Worm (Caenorhabditis elegans): ENCODE data around the gene srx-80.
A peak's percentile ranks its signal among the peaks of the same experiment; 100 is the strongest.

srx-80 gene

ce11 chrV:11641298-11641787, 47.8 kb downstream of the srx-80 start:
- TF ChIP-seq mep-1 (tag; optimal IDR thresholded peaks at IDR 0.05) (no peak), snu-23 (GFP tag; optimal IDR thresholded peaks at IDR 0.05) (peak; percentile 44), hlh-4 (tag; optimal IDR thresholded peaks at IDR 0.05) (no peak), nhr-77 (tag; optimal IDR thresholded peaks at IDR 0.05) (peak; percentile 13), dsc-1 (tag; optimal IDR thresholded peaks at IDR 0.05) (peak; percentile 64), pag-3 (tag; optimal IDR thresholded peaks at IDR 0.05; ENCODE audit: borderline replicate concordance, insufficient read depth) (no peak), swsn-7 (tag; optimal IDR thresholded peaks at IDR 0.05) (peak; percentile 58), unc-86 (tag; optimal IDR thresholded peaks at IDR 0.05) (peak; percentile 68), sup-37 (GFP tag; optimal IDR thresholded peaks at IDR 0.05) (no peak), nhr-19 (GFP tag; conservative IDR thresholded peaks at IDR 0.05) (0 out of 2 replicates have a peak, but pooled peaks have one; percentile 2), nhr-71 (tag; optimal IDR thresholded peaks at IDR 0.05) (peak; percentile 72), nhr-84 (tag; optimal IDR thresholded peaks at IDR 0.05) (no peak), lin-15B (tag; optimal IDR thresholded peaks at IDR 0.05) (no peak), pax-3 (tag; optimal IDR thresholded peaks at IDR 0.05) (peak; percentile 20), egl-13 (tag; optimal IDR thresholded peaks at IDR 0.05) (peak; percentile 42), jun-1 (tag; optimal IDR thresholded peaks at IDR 0.05) (no peak), nhr-85 (tag) (no peak), ztf-4 (tag; optimal IDR thresholded peaks at IDR 0.05) (peak; percentile 12), fkh-8 (tag; optimal IDR thresholded peaks at IDR 0.05) (peak; percentile 83), isw-1 (GFP tag; IDR thresholded peaks at IDR 0.05) (peak; percentile 30; the same call in 1 of the 2 replicates), skn-1 (tag; optimal IDR thresholded peaks at IDR 0.05) (no peak), lin-14 (GFP tag; optimal IDR thresholded peaks at IDR 0.05) (peak; percentile 93), efl-3 (GFP tag; optimal IDR thresholded peaks at IDR 0.05) (no peak), lir-3 (tag; optimal IDR thresholded peaks at IDR 0.05; ENCODE audit: poor library complexity) (peak; percentile 19), fkh-10 (GFP tag; optimal IDR thresholded peaks at IDR 0.05) (peak; percentile 94), ceh-82 (tag; optimal IDR thresholded peaks at IDR 0.05) (peak in 2 of 3 experiments; percentile 28 to 49), ceh-63 (GFP tag; optimal IDR thresholded peaks at IDR 0.05) (peak; percentile 58), rnt-1 (tag; optimal IDR thresholded peaks at IDR 0.05) (peak; percentile 37), sptf-1 (tag; optimal IDR thresholded peaks at IDR 0.05) (no peak), efl-1 (optimal IDR thresholded peaks at IDR 0.05) (peak; percentile 39 to 41), efl-1 (GFP tag; optimal IDR thresholded peaks at IDR 0.05 in 1 of 2) (peak in 1 of 2 experiments; percentile 17), tbx-2 (tag; optimal IDR thresholded peaks at IDR 0.05) (peak; percentile 46), dpl-1 (GFP tag; optimal IDR thresholded peaks at IDR 0.05) (peak in 1 of 3 experiments; percentile 35), irx-1 (tag; optimal IDR thresholded peaks at IDR 0.05) (peak; percentile 33), lsy-2 (tag; optimal IDR thresholded peaks at IDR 0.05) (peak; percentile 57 to 74), lin-35 (GFP tag; optimal IDR thresholded peaks at IDR 0.05) (peak in 1 of 2 experiments; percentile 33), lin-13 (GFP tag; optimal IDR thresholded peaks at IDR 0.05) (peak; percentile 10), nhr-47 (tag; optimal IDR thresholded peaks at IDR 0.05) (peak; percentile 71), ces-1 (GFP tag; optimal IDR thresholded peaks at IDR 0.05) (peak; percentile 73), xbp-1 (tag; optimal IDR thresholded peaks at IDR 0.05) (peak; percentile 26), ztf-11 (tag; optimal IDR thresholded peaks at IDR 0.05) (peak in 1 of 2 experiments; percentile 44), mef-2 (tag; optimal IDR thresholded peaks at IDR 0.05) (peak; percentile 32)

- peak; percentile 69 for TF ChIP-seq ceh-90 (tag; optimal IDR thresholded peaks at IDR 0.05)
- no peak for TF ChIP-seq mef-2 (tag; optimal IDR thresholded peaks at IDR 0.05)
- TF ChIP-seq fkh-10 (GFP tag; optimal IDR thresholded peaks at IDR 0.05): no peak
- no peak for TF ChIP-seq ztf-4 (tag; optimal IDR thresholded peaks at IDR 0.05)
- no peak for TF ChIP-seq egl-27 (tag; optimal IDR thresholded peaks at IDR 0.05)
- TF ChIP-seq zip-4 (GFP tag; optimal IDR thresholded peaks at IDR 0.05): no peak
- TF ChIP-seq fkh-4 (tag; optimal IDR thresholded peaks at IDR 0.05; ENCODE audit: borderline replicate concordance): peak; percentile 24
- no peak for TF ChIP-seq nhr-84 (tag; optimal IDR thresholded peaks at IDR 0.05)
- TF ChIP-seq unc-130 (tag; optimal IDR thresholded peaks at IDR 0.05): peak; percentile 55
- TF ChIP-seq unc-98 (GFP tag; IDR thresholded peaks at IDR 0.05): no peak
- no peak for TF ChIP-seq aha-1 (tag; optimal IDR thresholded peaks at IDR 0.05)
- TF ChIP-seq grh-1 (GFP tag; IDR thresholded peaks at IDR 0.05): no peak
- TF ChIP-seq pag-3 (tag; optimal IDR thresholded peaks at IDR 0.05; ENCODE audit: borderline replicate concordance, insufficient read depth): peak; percentile 19
- no peak for TF ChIP-seq sptf-1 (tag; optimal IDR thresholded peaks at IDR 0.05)
- TF ChIP-seq zag-1 (tag; optimal IDR thresholded peaks at IDR 0.05): no peak
- peak; percentile 62 for TF ChIP-seq nhr-85 (tag)
- TF ChIP-seq elt-3 (tag; optimal IDR thresholded peaks at IDR 0.05): peak in 1 of 6 experiments; percentile 4
- TF ChIP-seq mdl-1 (tag; optimal IDR thresholded peaks at IDR 0.05): peak in 1 of 2 experiments; percentile 84
These were observed 50.6 kb downstream of the srx-80 start, which contains the start of gene bir-1 for ce11 chrV:11644166-11644565. bir-1 (plus strand) TSS chrV:11644477.
